Worm (Caenorhabditis elegans) whole organism, L3 larva: ENCODE results near the gene F25F2.1.

Source experiments
- R02D3.7 ChIP-seq: fragments of 150-350 bp; optimal IDR thresholded peaks from 2 replicates; lab custom pipeline; 2014; ENCODE audit warnings: missing biosample characterization, missing genetic modification characterization
- ama-1 ChIP-seq: fragments of 150-350 bp; optimal IDR thresholded peaks from 2 replicates; lab custom pipeline; 2018
- ceh-16 ChIP-seq: sonication (generic microtip); optimal IDR thresholded peaks from 2 replicates; lab custom pipeline; 2017; ENCODE audit warnings: missing biosample characterization, missing genetic modification characterization
- ceh-28 ChIP-seq: fragments of 150-350 bp; optimal IDR thresholded peaks from 2 replicates; lab custom pipeline; 2014; ENCODE audit warnings: missing biosample characterization, missing genetic modification reagents, missing genetic modification characterization
- ceh-82 ChIP-seq: fragments of 150-350 bp; optimal IDR thresholded peaks from 2 replicates; lab custom pipeline; 2014; ENCODE audit warnings: missing biosample characterization, missing genetic modification characterization
- egl-27 ChIP-seq: sonication (generic microtip); optimal IDR thresholded peaks from 4 replicates; lab custom pipeline; 2017; ENCODE audit warnings: missing biosample characterization, missing genetic modification reagents, missing genetic modification characterization
- elt-2 ChIP-seq: sonication (generic microtip); optimal IDR thresholded peaks from 2 replicates; lab custom pipeline; 2016; ENCODE audit warnings: missing genetic modification reagents, mild to moderate bottlenecking, missing genetic modification characterization, missing compliant biosample characterization
- elt-3 ChIP-seq, 3 experiments: fragments of 150-350 bp in 1 of 3; sonication (generic microtip) in 2 of 3; optimal IDR thresholded peaks; 2 replicates in 2 of 3; 4 replicates in 1 of 3; lab custom pipeline; 2014 to 2017; ENCODE audit warnings: missing biosample characterization in 3 of 3, missing genetic modification characterization in 3 of 3
- fkh-2 ChIP-seq: fragments of 150-350 bp; optimal IDR thresholded peaks from 2 replicates; lab custom pipeline; 2014; ENCODE audit warnings: missing biosample characterization, missing genetic modification reagents, missing genetic modification characterization
- hmg-11 ChIP-seq: sonication (generic microtip); optimal IDR thresholded peaks from 2 replicates; lab custom pipeline; 2016; ENCODE audit warnings: missing genetic modification characterization, missing compliant biosample characterization
- jun-1 ChIP-seq: fragments of 150-350 bp; optimal IDR thresholded peaks from 2 replicates; lab custom pipeline; 2014; ENCODE audit warnings: missing biosample characterization, missing genetic modification reagents, missing genetic modification characterization
- lin-15B ChIP-seq: fragments of 150-350 bp; optimal IDR thresholded peaks from 2 replicates; lab custom pipeline; 2014; ENCODE audit warnings: missing biosample characterization, missing genetic modification characterization
- lin-39 ChIP-seq: fragments of 150-350 bp; optimal IDR thresholded peaks from 2 replicates; lab custom pipeline; 2018; ENCODE audit warnings: missing biosample characterization, missing genetic modification reagents, missing genetic modification characterization
- lsy-12 ChIP-seq: sonication (generic microtip); optimal IDR thresholded peaks from 2 replicates; lab custom pipeline; 2016; ENCODE audit warnings: mild to moderate bottlenecking, missing genetic modification characterization, missing compliant biosample characterization
- mdl-1 ChIP-seq: fragments of 150-350 bp; optimal IDR thresholded peaks from 2 replicates; lab custom pipeline; 2014; ENCODE audit warnings: missing biosample characterization, missing genetic modification characterization
- mml-1 ChIP-seq: fragments of 150-350 bp; sonication (generic microtip); optimal IDR thresholded peaks from 3 replicates; lab custom pipeline; 2014; ENCODE audit warnings: missing biosample characterization, missing genetic modification characterization
- nfya-1 ChIP-seq: sonication (generic microtip); optimal IDR thresholded peaks from 2 replicates; lab custom pipeline; 2017; ENCODE audit warnings: missing genetic modification characterization, mild to moderate bottlenecking, missing compliant biosample characterization, antibody characterized with exemption, moderate library complexity; ENCODE audit not compliant: insufficient read depth
- nhr-12 ChIP-seq: fragments of 150-350 bp; optimal IDR thresholded peaks from 2 replicates; lab custom pipeline; 2014; ENCODE audit warnings: missing biosample characterization, missing genetic modification characterization
- nhr-23 ChIP-seq: fragments of 150-350 bp; optimal IDR thresholded peaks from 2 replicates; lab custom pipeline; 2014; ENCODE audit warnings: missing biosample characterization, missing genetic modification reagents, missing genetic modification characterization
- nhr-237 ChIP-seq: fragments of 150-350 bp; optimal IDR thresholded peaks from 2 replicates; lab custom pipeline; 2014; ENCODE audit warnings: missing biosample characterization, missing genetic modification characterization
- nhr-25 ChIP-seq: sonication (generic microtip); optimal IDR thresholded peaks from 2 replicates; lab custom pipeline; 2017; ENCODE audit warnings: missing biosample characterization, missing genetic modification characterization
- nhr-28 ChIP-seq: fragments of 150-350 bp; optimal IDR thresholded peaks from 2 replicates; lab custom pipeline; 2014; ENCODE audit warnings: missing biosample characterization, missing genetic modification characterization
- nhr-43 ChIP-seq: sonication (generic microtip); optimal IDR thresholded peaks from 2 replicates; lab custom pipeline; 2016; ENCODE audit warnings: mild to moderate bottlenecking, missing genetic modification characterization, missing compliant biosample characterization; ENCODE audit not compliant: poor library complexity, severe bottlenecking
- nhr-76 ChIP-seq: fragments of 150-350 bp; sonication (generic microtip); optimal IDR thresholded peaks from 5 replicates; lab custom pipeline; 2014; ENCODE audit warnings: missing biosample characterization, missing genetic modification characterization
- nhr-77 ChIP-seq: fragments of 150-350 bp; optimal IDR thresholded peaks from 2 replicates; lab custom pipeline; 2014; ENCODE audit warnings: missing biosample characterization, missing genetic modification characterization
- pha-4 ChIP-seq: fragments of 150-350 bp; optimal IDR thresholded peaks from 2 replicates; lab custom pipeline; 2014; ENCODE audit warnings: missing biosample characterization, missing genetic modification reagents, missing genetic modification characterization
- pqm-1 ChIP-seq: fragments of 150-350 bp; optimal IDR thresholded peaks from 2 replicates; lab custom pipeline; 2017; ENCODE audit warnings: missing biosample characterization, missing genetic modification characterization, inconsistent platforms
- sea-2 ChIP-seq: fragments of 150-350 bp; sonication (generic microtip); optimal IDR thresholded peaks from 4 replicates; lab custom pipeline; 2014; ENCODE audit warnings: missing biosample characterization, missing genetic modification reagents, missing genetic modification characterization
- skn-1 ChIP-seq: fragments of 150-350 bp; optimal IDR thresholded peaks from 2 replicates; lab custom pipeline; 2014; ENCODE audit warnings: missing biosample characterization, missing genetic modification characterization
- snpc-4 ChIP-seq: fragments of 150-350 bp; optimal IDR thresholded peaks from 2 replicates; lab custom pipeline; 2014; ENCODE audit warnings: missing biosample characterization, missing genetic modification characterization
- tbx-2 ChIP-seq: sonication (generic microtip); optimal IDR thresholded peaks from 2 replicates; lab custom pipeline; 2016; ENCODE audit warnings: mild to moderate bottlenecking, missing genetic modification characterization, missing compliant biosample characterization
- unc-39 ChIP-seq: sonication (generic microtip); optimal IDR thresholded peaks from 4 replicates; lab custom pipeline; 2017; ENCODE audit warnings: missing biosample characterization, missing genetic modification characterization
- unc-62 ChIP-seq: fragments of 150-350 bp; sonication (generic microtip); optimal IDR thresholded peaks from 4 replicates; lab custom pipeline; 2014; ENCODE audit warnings: missing biosample characterization, missing genetic modification reagents, missing genetic modification characterization
- ztf-11 ChIP-seq: fragments of 150-350 bp; optimal IDR thresholded peaks from 2 replicates; lab custom pipeline; 2014; ENCODE audit warnings: missing biosample characterization, missing genetic modification characterization

Gene F25F2.1

DNA sequence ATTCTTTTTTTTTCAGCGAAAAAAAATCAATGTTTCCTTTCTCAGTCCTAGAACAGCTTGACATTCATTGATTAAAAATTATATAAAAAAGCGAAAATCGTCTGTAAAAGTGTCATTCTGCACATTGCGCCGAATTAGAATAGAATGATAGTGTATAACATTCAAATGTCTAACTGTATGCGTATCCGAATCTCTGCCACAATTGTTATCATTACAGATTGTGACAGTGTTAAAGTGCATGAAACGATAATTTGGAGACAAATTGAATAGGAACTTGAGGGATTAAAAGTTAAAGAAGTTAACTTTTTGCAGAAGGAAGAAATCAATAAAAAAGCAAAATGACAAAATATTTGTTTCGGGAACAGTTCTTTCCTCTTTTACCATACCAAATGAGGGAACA, 40.3 kb upstream of the F25F2.1 start:
- TF ChIP-seq pqm-1 (tag; lab: Kevin White, UChicago) (peak; percentile 6), elt-2 (tag; lab: Kevin White, UChicago) (peak; percentile 64), egl-27 (tag; lab: Kevin White, UChicago) (no peak)

DNA sequence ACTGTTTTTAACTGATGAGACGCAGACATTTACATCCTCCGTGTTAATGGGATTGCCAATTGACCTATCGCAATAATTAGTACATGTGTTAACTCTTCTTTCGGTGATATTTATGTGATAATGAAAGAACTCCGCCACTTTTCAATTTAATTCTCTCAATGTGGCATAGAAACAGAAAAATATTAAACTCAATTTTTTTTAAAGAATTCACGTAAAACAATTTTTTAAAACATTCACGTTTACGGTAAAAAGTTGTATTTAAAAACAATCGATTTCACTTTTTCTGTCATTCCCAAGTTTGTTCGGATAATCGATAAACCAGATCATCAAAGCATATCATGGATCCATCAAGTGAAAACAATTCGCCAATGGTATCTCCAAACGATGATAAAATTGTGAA, 39.8 kb upstream of the F25F2.1 start, which contains the start of gene mstr-2:
mstr-2 (plus strand) TSS at position 301 of the 400 bp plus-strand sequence.
- no peak for TF ChIP-seq fkh-2 (tag; lab: Kevin White, UChicago)
- no peak for TF ChIP-seq nhr-12 (tag; lab: Kevin White, UChicago)
- TF ChIP-seq skn-1 (tag; lab: Kevin White, UChicago): no peak
- TF ChIP-seq nhr-28 (tag; lab: Kevin White, UChicago): no peak
- no peak for TF ChIP-seq nfya-1 (tag; lab: Kevin White, UChicago)
- no peak for TF ChIP-seq lin-39 (tag; lab: Kevin White, UChicago)
- TF ChIP-seq nhr-77 (tag; lab: Kevin White, UChicago): no peak
- TF ChIP-seq ztf-11 (tag; lab: Kevin White, UChicago): no peak
- no peak for TF ChIP-seq lin-15B (tag; lab: Kevin White, UChicago)
- TF ChIP-seq tbx-2 (tag; lab: Kevin White, UChicago): no peak
- TF ChIP-seq ama-1: no peak
- TF ChIP-seq elt-3 (tag; optimal IDR thresholded peaks at IDR 0.05; lab: Kevin White, UChicago): no peak
- no peak for TF ChIP-seq nhr-25 (tag; lab: Kevin White, UChicago)
- no peak for TF ChIP-seq jun-1 (tag; lab: Kevin White, UChicago)
- TF ChIP-seq ceh-16: no peak
- TF ChIP-seq nhr-76 (tag; lab: Kevin White, UChicago): no peak
- TF ChIP-seq ceh-82 (tag; lab: Kevin White, UChicago): no peak

DNA sequence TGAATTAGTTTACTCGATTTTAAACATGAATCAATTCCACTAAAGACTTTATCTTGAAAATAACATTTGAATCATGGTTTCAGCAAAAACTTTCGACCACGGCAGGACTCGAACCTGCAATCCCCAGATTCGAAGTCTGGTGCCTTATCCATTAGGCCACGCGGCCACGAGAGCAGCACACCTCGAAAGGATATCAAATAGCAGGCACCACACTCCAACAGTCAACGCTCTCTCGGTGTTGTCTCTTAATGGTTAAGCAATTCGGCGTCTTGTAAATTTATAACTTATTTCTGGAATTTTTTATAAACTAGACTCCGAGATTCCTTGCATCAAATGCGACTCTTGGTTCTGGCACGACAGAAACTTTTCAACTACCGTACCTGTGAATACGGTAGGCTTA, 37.9 kb upstream of the F25F2.1 start:
- TF ChIP-seq lin-39 (tag; lab: Kevin White, UChicago): peak; percentile 28
- no peak for TF ChIP-seq fkh-2 (tag; lab: Kevin White, UChicago)
- TF ChIP-seq ztf-11 (tag; lab: Kevin White, UChicago): no peak
- peak; percentile 56 for TF ChIP-seq nhr-23 (tag; lab: Kevin White, UChicago)
- TF ChIP-seq nhr-77 (tag; lab: Kevin White, UChicago): no peak
- TF ChIP-seq egl-27 (tag; lab: Kevin White, UChicago): peak; percentile 11
- TF ChIP-seq tbx-2 (tag; lab: Kevin White, UChicago): peak; percentile 52
- TF ChIP-seq snpc-4: peak; percentile 28
- TF ChIP-seq sea-2 (GFP tag; lab: Kevin White, UChicago): no peak
- peak; percentile 48 for TF ChIP-seq elt-2 (tag; lab: Kevin White, UChicago)
- no peak for TF ChIP-seq mdl-1 (tag; lab: Kevin White, UChicago)
- TF ChIP-seq ceh-82 (tag; lab: Kevin White, UChicago): no peak
- peak; percentile 8 for TF ChIP-seq pqm-1 (tag; lab: Kevin White, UChicago)
- peak; percentile 40 for TF ChIP-seq pha-4 (tag; lab: Kevin White, UChicago)
- TF ChIP-seq ceh-28 (tag; lab: Kevin White, UChicago): no peak
- peak; percentile 31 for TF ChIP-seq lin-15B (tag; lab: Kevin White, UChicago)
- TF ChIP-seq hmg-11: no peak
- peak; percentile 78 for TF ChIP-seq nhr-43 (tag; lab: Kevin White, UChicago)
- TF ChIP-seq jun-1 (tag; lab: Kevin White, UChicago): peak; percentile 18
- no peak for TF ChIP-seq skn-1 (tag; lab: Kevin White, UChicago)
- no peak for TF ChIP-seq unc-62
- TF ChIP-seq ama-1: peak; percentile 46
- TF ChIP-seq lsy-12 (tag; lab: Kevin White, UChicago): peak; percentile 89
- TF ChIP-seq elt-3 (tag; optimal IDR thresholded peaks at IDR 0.05; lab: Kevin White, UChicago): no peak
- no peak for TF ChIP-seq ceh-16
- TF ChIP-seq R02D3.7: no peak
- no peak for TF ChIP-seq mml-1 (tag; lab: Kevin White, UChicago)
- peak; percentile 60 for TF ChIP-seq nfya-1 (tag; lab: Kevin White, UChicago)
- TF ChIP-seq, all 47 proteins: peak for 14

DNA sequence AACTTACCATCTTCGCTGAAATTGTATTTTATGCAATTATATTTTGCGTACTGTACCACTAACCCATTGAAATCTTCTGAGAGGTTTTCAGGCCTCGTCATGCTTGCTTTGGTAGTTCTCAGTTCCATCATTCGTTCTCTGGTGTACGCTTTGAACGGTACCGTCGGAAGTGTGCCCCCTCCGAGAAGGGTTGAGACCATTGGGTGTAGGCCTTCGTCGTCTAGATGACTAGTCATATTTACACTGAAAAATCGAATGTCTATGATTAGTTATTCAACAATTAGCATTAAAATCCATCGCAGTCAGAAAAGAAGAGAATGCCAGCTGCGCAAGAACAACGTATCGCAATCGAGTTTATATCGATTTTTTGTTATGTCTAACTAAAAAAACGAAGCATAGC, 33.7 kb upstream of the F25F2.1 start, which contains the start of gene ifet-1:
ifet-1 (minus strand) TSS at position 243 of the 400 bp plus-strand sequence.
- no peak for TF ChIP-seq sea-2 (GFP tag; lab: Kevin White, UChicago)
- no peak for TF ChIP-seq nhr-237 (tag; lab: Kevin White, UChicago)
- peak; percentile 12 for TF ChIP-seq ama-1
- TF ChIP-seq unc-39: no peak
- TF ChIP-seq nhr-43 (tag; lab: Kevin White, UChicago): no peak
